Worm (Caenorhabditis elegans) whole organism, mixed stage, embryonic: ENCODE results near the gene gpa-7.

Source experiments
- M03D4.4 ChIP-seq: sonication (generic microtip); optimal IDR thresholded peaks from 2 replicates; lab custom pipeline; 2017; ENCODE audit warnings: mild to moderate bottlenecking, missing genetic modification characterization, missing compliant biosample characterization
- bed-3 ChIP-seq: fragments of 200-800 bp; sonication (Bioruptor generic); optimal IDR thresholded peaks from 3 replicates; lab custom pipeline; 2018; ENCODE audit warnings: mild to moderate bottlenecking, missing genetic modification characterization, moderate library complexity, missing compliant biosample characterization
- blmp-1 ChIP-seq: fragments of 150-350 bp; optimal IDR thresholded peaks from 2 replicates; lab custom pipeline; 2014; ENCODE audit warnings: missing biosample characterization, missing genetic modification characterization
- ceh-39 ChIP-seq: fragments of 150-350 bp; optimal IDR thresholded peaks from 2 replicates; lab custom pipeline; 2014; ENCODE audit warnings: missing biosample characterization, missing genetic modification characterization
- ceh-43 ChIP-seq: fragments of 200-800 bp; sonication (Bioruptor generic); optimal IDR thresholded peaks from 2 replicates; lab custom pipeline; 2018; ENCODE audit warnings: mild to moderate bottlenecking, missing genetic modification characterization, moderate library complexity, missing compliant biosample characterization
- ceh-83 ChIP-seq: fragments of 200-800 bp; sonication (Bioruptor generic); optimal IDR thresholded peaks from 2 replicates; lab custom pipeline; 2018; ENCODE audit warnings: mild to moderate bottlenecking, missing genetic modification characterization, missing compliant biosample characterization
- ces-1 ChIP-seq: fragments of 150-350 bp; optimal IDR thresholded peaks from 2 replicates; lab custom pipeline; 2014; ENCODE audit warnings: missing biosample characterization, missing genetic modification reagents, missing genetic modification characterization
- cnd-1 ChIP-seq: fragments of 200-800 bp; sonication (Bioruptor generic); optimal IDR thresholded peaks from 2 replicates; lab custom pipeline; 2018; ENCODE audit warnings: mild to moderate bottlenecking, missing genetic modification characterization, missing compliant biosample characterization
- drap-1 ChIP-seq: fragments of 200-800 bp; sonication (Bioruptor generic); optimal IDR thresholded peaks from 3 replicates; lab custom pipeline; 2018; ENCODE audit warnings: mild to moderate bottlenecking, missing genetic modification characterization, missing compliant biosample characterization
- elt-1 ChIP-seq: sonication (generic microtip); optimal IDR thresholded peaks from 2 replicates; lab custom pipeline; 2017; ENCODE audit warnings: missing genetic modification characterization, mild to moderate bottlenecking, missing compliant biosample characterization, antibody characterized with exemption, moderate library complexity, borderline replicate concordance; ENCODE audit not compliant: insufficient read depth
- elt-3 ChIP-seq: fragments of 150-350 bp; optimal IDR thresholded peaks from 2 replicates; lab custom pipeline; 2014; ENCODE audit warnings: missing biosample characterization, missing genetic modification characterization
- flh-1 ChIP-seq: fragments of 200-800 bp; sonication (Bioruptor generic); optimal IDR thresholded peaks from 2 replicates; lab custom pipeline; 2018; ENCODE audit warnings: mild to moderate bottlenecking, missing genetic modification characterization, moderate library complexity, missing compliant biosample characterization
- ham-2 ChIP-seq: fragments of 200-800 bp; sonication (Bioruptor generic); optimal IDR thresholded peaks from 2 replicates; lab custom pipeline; 2018; ENCODE audit warnings: mild to moderate bottlenecking, missing genetic modification characterization, missing compliant biosample characterization
- hlh-1 ChIP-seq: fragments of 150-350 bp; optimal IDR thresholded peaks from 2 replicates; lab custom pipeline; 2014; ENCODE audit warnings: missing biosample characterization, missing genetic modification reagents, missing genetic modification characterization
- lin-13 ChIP-seq: fragments of 150-350 bp; optimal IDR thresholded peaks from 2 replicates; lab custom pipeline; 2014; ENCODE audit warnings: missing biosample characterization, missing genetic modification characterization
- lin-32 ChIP-seq: fragments of 200-800 bp; sonication (Bioruptor generic); optimal IDR thresholded peaks from 2 replicates; lab custom pipeline; 2018; ENCODE audit warnings: mild to moderate bottlenecking, missing genetic modification characterization, missing compliant biosample characterization
- lsy-2 ChIP-seq: fragments of 150-350 bp; optimal IDR thresholded peaks from 2 replicates; lab custom pipeline; 2014; ENCODE audit warnings: missing biosample characterization, missing genetic modification characterization
- mab-5 ChIP-seq: fragments of 150-350 bp; optimal IDR thresholded peaks from 2 replicates; lab custom pipeline; 2014; ENCODE audit warnings: missing biosample characterization, missing genetic modification characterization
- mep-1 ChIP-seq: fragments of 150-350 bp; optimal IDR thresholded peaks from 2 replicates; lab custom pipeline; 2017; ENCODE audit warnings: missing biosample characterization, missing genetic modification reagents, missing genetic modification characterization, inconsistent platforms
- mls-2 ChIP-seq: sonication (generic microtip); optimal IDR thresholded peaks from 2 replicates; lab custom pipeline; 2016; ENCODE audit warnings: mild to moderate bottlenecking, missing genetic modification characterization, moderate library complexity, missing compliant biosample characterization
- nhr-12 ChIP-seq: fragments of 150-350 bp; optimal IDR thresholded peaks from 2 replicates; lab custom pipeline; 2014; ENCODE audit warnings: missing biosample characterization, missing genetic modification characterization
- nhr-2 ChIP-seq: fragments of 150-350 bp; optimal IDR thresholded peaks from 2 replicates; lab custom pipeline; 2014; ENCODE audit warnings: missing biosample characterization, missing genetic modification characterization
- nhr-237 ChIP-seq: fragments of 150-350 bp; optimal IDR thresholded peaks from 2 replicates; lab custom pipeline; 2014; ENCODE audit warnings: missing biosample characterization, missing genetic modification characterization
- nhr-28 ChIP-seq: fragments of 150-350 bp; optimal IDR thresholded peaks from 2 replicates; lab custom pipeline; 2014; ENCODE audit warnings: missing biosample characterization, missing genetic modification characterization
- nhr-76 ChIP-seq: sonication (generic microtip); optimal IDR thresholded peaks from 2 replicates; lab custom pipeline; 2017; ENCODE audit warnings: missing biosample characterization, missing genetic modification characterization
- pha-4 ChIP-seq: fragments of 150-350 bp; optimal IDR thresholded peaks from 2 replicates; lab custom pipeline; 2018; ENCODE audit warnings: missing biosample characterization, missing genetic modification reagents, missing genetic modification characterization
- sem-2 ChIP-seq: fragments of 200-800 bp; sonication (Bioruptor generic); optimal IDR thresholded peaks from 2 replicates; lab custom pipeline; 2018; ENCODE audit warnings: mild to moderate bottlenecking, missing genetic modification characterization, missing compliant biosample characterization
- snpc-4 ChIP-seq: fragments of 150-350 bp; optimal IDR thresholded peaks from 2 replicates; lab custom pipeline; 2014; ENCODE audit warnings: missing biosample characterization, missing genetic modification characterization
- sptf-1 ChIP-seq: sonication (generic microtip); optimal IDR thresholded peaks from 2 replicates; lab custom pipeline; 2017; ENCODE audit warnings: mild to moderate bottlenecking, missing genetic modification characterization, moderate library complexity, missing compliant biosample characterization
- tbx-8 ChIP-seq: fragments of 200-800 bp; sonication (Bioruptor generic); optimal IDR thresholded peaks from 2 replicates; lab custom pipeline; 2018; ENCODE audit warnings: mild to moderate bottlenecking, missing genetic modification characterization, moderate library complexity, missing compliant biosample characterization
- unc-120 ChIP-seq: sonication (generic microtip); optimal IDR thresholded peaks from 2 replicates; lab custom pipeline; 2017; ENCODE audit warnings: missing genetic modification characterization, missing compliant biosample characterization; ENCODE audit not compliant: poor library complexity, severe bottlenecking
- unc-39 ChIP-seq: fragments of 150-350 bp; optimal IDR thresholded peaks from 2 replicates; lab custom pipeline; 2014; ENCODE audit warnings: missing biosample characterization, missing genetic modification characterization
- unc-62 ChIP-seq: fragments of 150-350 bp; optimal IDR thresholded peaks from 2 replicates; lab custom pipeline; 2014; ENCODE audit warnings: missing biosample characterization, missing genetic modification reagents, missing genetic modification characterization
- zip-8 ChIP-seq: fragments of 150-350 bp; optimal IDR thresholded peaks from 2 replicates; lab custom pipeline; 2014; ENCODE audit warnings: missing biosample characterization, missing genetic modification characterization
- ztf-11 ChIP-seq: fragments of 150-350 bp; optimal IDR thresholded peaks from 2 replicates; lab custom pipeline; 2014; ENCODE audit warnings: missing biosample characterization, missing genetic modification characterization

Gene gpa-7

DNA sequence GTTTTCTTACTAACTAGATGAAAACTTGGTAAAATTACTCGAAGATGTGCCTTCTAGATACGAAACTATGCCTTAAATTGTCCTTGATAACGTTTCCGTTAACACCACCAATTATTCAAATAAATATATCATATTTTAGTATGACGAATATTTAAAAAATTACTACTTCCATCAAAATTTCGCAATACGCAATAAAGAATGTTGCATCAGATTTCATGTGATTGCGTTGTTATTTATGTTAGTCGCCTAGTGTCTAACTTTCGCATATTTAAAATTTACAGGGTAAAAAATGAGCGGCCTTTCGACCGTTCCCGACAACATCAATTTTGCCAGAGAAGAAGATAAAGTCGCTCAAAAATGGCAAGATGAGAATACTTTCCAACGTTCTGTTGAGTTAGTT lies 35.5 kb upstream of the gpa-7 start, which contains the start of gene iars-1:
Gene iars-1 (plus strand): TSS at position 276 of the 400 bp plus-strand sequence.
- peak; percentile 67 for TF ChIP-seq zip-8 (tag; lab: Kevin White, UChicago)
- no peak for TF ChIP-seq ces-1
- TF ChIP-seq, all 35 proteins: peak for 1

DNA sequence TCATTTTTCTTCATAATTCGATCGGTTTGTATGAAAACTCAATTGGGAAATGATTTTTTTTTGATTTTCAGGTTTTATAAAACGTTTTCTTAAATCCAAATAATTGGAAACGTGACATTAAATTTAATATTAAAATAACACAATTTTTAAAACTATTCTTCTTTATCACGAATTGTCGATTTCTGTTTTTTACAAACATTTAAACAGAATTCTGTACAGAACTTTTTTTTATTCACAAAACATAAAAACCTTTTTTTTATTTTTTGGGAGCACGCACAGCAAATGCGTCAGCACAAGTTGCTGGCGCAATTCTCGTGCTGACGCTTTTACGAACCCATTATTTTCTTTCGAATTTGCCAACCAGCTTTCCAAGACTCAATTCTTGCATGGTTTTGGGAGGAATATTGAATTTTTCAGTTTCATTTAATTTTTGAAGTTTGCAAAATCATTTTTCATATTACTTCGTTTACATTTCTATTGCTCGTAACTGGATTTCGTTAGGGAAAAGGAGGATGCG lies 30.0 kb upstream of the gpa-7 start, which contains the start of gene mpz-5:
Gene mpz-5 (minus strand): TSS at position 51 of the 517 bp plus-strand sequence.
- no peak for TF ChIP-seq unc-120 (tag; lab: Kevin White, UChicago)
- peak; percentile 23 for TF ChIP-seq nhr-237
- TF ChIP-seq pha-4 (tag; lab: Kevin White, UChicago), result peak; percentile 0
- TF ChIP-seq hlh-1, result peak; percentile 24
- peak; percentile 39 for TF ChIP-seq M03D4.4 (tag; lab: Kevin White, UChicago)
- TF ChIP-seq ceh-83 (GFP tag; lab: Kevin White, UChicago), result peak; percentile 51
- no peak for TF ChIP-seq mls-2 (tag; lab: Kevin White, UChicago)
- TF ChIP-seq unc-39 (tag; lab: Kevin White, UChicago), result no peak
- peak; percentile 11 for TF ChIP-seq ceh-43 (GFP tag; lab: Kevin White, UChicago)
- peak; percentile 81 for TF ChIP-seq mep-1 (tag; lab: Kevin White, UChicago)
- TF ChIP-seq snpc-4 (tag; lab: Kevin White, UChicago), result no peak
- peak; percentile 32 for TF ChIP-seq lin-32 (GFP tag; lab: Kevin White, UChicago)
- TF ChIP-seq sptf-1, result peak; percentile 75
- peak; percentile 64 for TF ChIP-seq lsy-2
- peak; percentile 60 for TF ChIP-seq lin-13 (tag; lab: Kevin White, UChicago)

DNA sequence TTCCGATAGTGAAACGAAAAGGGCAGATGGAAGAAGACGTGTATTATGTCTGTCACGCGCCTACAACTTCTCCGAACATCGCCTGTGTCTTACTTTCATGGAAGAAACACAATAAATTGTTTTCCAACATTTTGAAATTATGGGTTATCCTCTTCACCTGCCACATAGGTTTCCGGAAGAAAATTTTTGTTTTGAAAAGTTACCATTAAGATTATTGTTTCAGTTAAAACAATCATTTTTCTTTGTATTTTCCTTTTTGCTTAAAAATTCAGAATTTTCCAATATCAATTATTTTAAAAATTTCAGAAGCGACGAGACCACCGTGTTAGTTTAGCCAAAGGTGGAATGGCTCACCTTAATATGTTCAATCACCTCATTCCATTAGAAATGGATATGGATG lies 29.2 kb upstream of the gpa-7 start, which contains the start of gene mask-1:
Gene mask-1 (plus strand): TSS at position 301 of the 400 bp plus-strand sequence.
- TF ChIP-seq lin-32 (GFP tag; lab: Kevin White, UChicago), result no peak
- no peak for TF ChIP-seq ztf-11 (tag; lab: Kevin White, UChicago)
- no peak for TF ChIP-seq pha-4 (tag; lab: Kevin White, UChicago)
- no peak for TF ChIP-seq ham-2 (GFP tag; lab: Kevin White, UChicago)
- TF ChIP-seq elt-3, result no peak
- TF ChIP-seq zip-8 (tag; lab: Kevin White, UChicago), result no peak
- TF ChIP-seq drap-1, result no peak
- TF ChIP-seq tbx-8 (GFP tag; lab: Kevin White, UChicago), result no peak
- TF ChIP-seq nhr-76 (tag; lab: Kevin White, UChicago), result no peak
- no peak for TF ChIP-seq sem-2
- TF ChIP-seq bed-3 (GFP tag; lab: Kevin White, UChicago), result no peak
- TF ChIP-seq ceh-43 (GFP tag; lab: Kevin White, UChicago), result no peak
- no peak for TF ChIP-seq cnd-1 (tag; lab: Kevin White, UChicago)
- TF ChIP-seq ceh-39, result no peak
- no peak for TF ChIP-seq sptf-1

DNA sequence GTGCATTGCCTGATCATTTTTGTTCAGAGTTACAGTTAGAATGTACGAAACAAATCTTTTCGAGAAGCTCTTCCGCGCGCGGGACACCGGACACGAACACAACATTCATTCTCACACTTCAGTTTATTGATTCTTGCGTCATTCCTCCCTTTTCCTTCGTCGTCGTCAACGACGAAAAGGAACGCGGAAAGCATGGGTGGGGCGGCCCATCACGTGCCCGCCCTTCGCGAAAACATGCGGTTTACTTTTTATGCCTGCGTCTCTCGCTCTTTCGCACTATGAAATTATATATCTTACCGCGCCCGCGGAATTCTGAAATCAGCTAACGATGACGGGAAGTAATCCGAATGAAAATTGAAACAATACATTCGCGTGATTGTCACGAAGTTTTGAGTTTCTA lies 23.2 kb upstream of the gpa-7 start:
- no peak for TF ChIP-seq ceh-83 (GFP tag; lab: Kevin White, UChicago)
- no peak for TF ChIP-seq nhr-237
- no peak for TF ChIP-seq elt-1
- no peak for TF ChIP-seq lin-32 (GFP tag; lab: Kevin White, UChicago)
- TF ChIP-seq blmp-1, result no peak
- TF ChIP-seq snpc-4 (tag; lab: Kevin White, UChicago), result no peak
- TF ChIP-seq elt-3, result no peak
- TF ChIP-seq sptf-1, result no peak
- TF ChIP-seq lsy-2, result no peak
- TF ChIP-seq unc-39 (tag; lab: Kevin White, UChicago), result no peak
- TF ChIP-seq nhr-2, result no peak
- TF ChIP-seq bed-3 (GFP tag; lab: Kevin White, UChicago), result no peak
- TF ChIP-seq lin-13 (tag; lab: Kevin White, UChicago), result no peak
- TF ChIP-seq ceh-39, result no peak
- no peak for TF ChIP-seq flh-1 (GFP tag; lab: Kevin White, UChicago)
- TF ChIP-seq mep-1 (tag; lab: Kevin White, UChicago), result no peak
- TF ChIP-seq nhr-28, result no peak
- TF ChIP-seq ceh-43 (GFP tag; lab: Kevin White, UChicago), result no peak
- no peak for TF ChIP-seq cnd-1 (tag; lab: Kevin White, UChicago)
- peak; percentile 2 for TF ChIP-seq pha-4 (tag; lab: Kevin White, UChicago)
- TF ChIP-seq ztf-11 (tag; lab: Kevin White, UChicago), result peak; percentile 1
- no peak for TF ChIP-seq nhr-76 (tag; lab: Kevin White, UChicago)
- no peak for TF ChIP-seq hlh-1
- peak; percentile 45 for TF ChIP-seq ham-2 (GFP tag; lab: Kevin White, UChicago)
- TF ChIP-seq mls-2 (tag; lab: Kevin White, UChicago), result no peak
- TF ChIP-seq M03D4.4 (tag; lab: Kevin White, UChicago), result no peak
- no peak for TF ChIP-seq tbx-8 (GFP tag; lab: Kevin White, UChicago)
- TF ChIP-seq nhr-12 (tag; lab: Kevin White, UChicago), result no peak
- TF ChIP-seq sem-2, result no peak
- no peak for TF ChIP-seq unc-62 (GFP tag; lab: Kevin White, UChicago)
- TF ChIP-seq zip-8 (tag; lab: Kevin White, UChicago), result no peak
- no peak for TF ChIP-seq mab-5 (tag; lab: Kevin White, UChicago)
- peak; percentile 57 for TF ChIP-seq ces-1
- no peak for TF ChIP-seq drap-1
- TF ChIP-seq unc-120 (tag; lab: Kevin White, UChicago), result peak; percentile 6
